Worm (Caenorhabditis elegans) whole organism, dauer: ENCODE data around the gene lev-8.

Experiments
- unc-62 ChIP-seq: sonication (generic microtip); optimal IDR thresholded peaks from 2 replicates; lab custom pipeline; 2017; ENCODE audit warnings: missing biosample characterization, missing genetic modification reagents, missing genetic modification characterization

lev-8 gene

ce11 chrX:11551808-11552207 lies 8.9 kb upstream of the lev-8 start:
- no peak for TF ChIP-seq unc-62 (GFP tag; lab: Kevin White, UChicago)

- TF ChIP-seq unc-62 (GFP tag; lab: Kevin White, UChicago), result no peak
Observed at ce11 chrX:11552879-11553278, 7.8 kb upstream of the lev-8 start.

ce11 chrX:11554522-11554921 lies 6.2 kb upstream of the lev-8 start:
- TF ChIP-seq unc-62 (GFP tag; lab: Kevin White, UChicago), result no peak

- TF ChIP-seq unc-62 (GFP tag; lab: Kevin White, UChicago), result no peak
Observed at ce11 chrX:11555046-11555445, 5.7 kb upstream of the lev-8 start.

ce11 chrX:11555527-11556137 lies 5.1 kb upstream of the lev-8 start:
- no peak for TF ChIP-seq unc-62 (GFP tag; lab: Kevin White, UChicago)

ce11 chrX:11556194-11556739 lies 4.4 kb upstream of the lev-8 start, which contains the start of gene C35C5.10:
Gene C35C5.10, plus strand, starts transcription at chrX:11556244.
- no peak for TF ChIP-seq unc-62 (GFP tag; lab: Kevin White, UChicago)

- TF ChIP-seq unc-62 (GFP tag; lab: Kevin White, UChicago), result no peak
Observed at ce11 chrX:11558156-11558555, 2.6 kb upstream of the lev-8 start.

- no peak for TF ChIP-seq unc-62 (GFP tag; lab: Kevin White, UChicago)
Observed at ce11 chrX:11560076-11560475, 639 bp upstream of the lev-8 start.

- TF ChIP-seq unc-62 (GFP tag; lab: Kevin White, UChicago), result no peak
Observed at ce11 chrX:11563663-11564062, 2.9 kb downstream of the lev-8 start, which contains the start of gene trpp-9. Gene trpp-9, plus strand, starts transcription at chrX:11563923.

- no peak for TF ChIP-seq unc-62 (GFP tag; lab: Kevin White, UChicago)
Observed at ce11 chrX:11569744-11570359, 9.1 kb downstream of the lev-8 start.

- TF ChIP-seq unc-62 (GFP tag; lab: Kevin White, UChicago), result no peak
Observed at ce11 chrX:11571714-11572113, 11.0 kb downstream of the lev-8 start.

ce11 chrX:11572205-11572604 lies 11.5 kb downstream of the lev-8 start, which contains the start of gene frm-3:
Gene frm-3, plus strand, starts transcription at chrX:11572505.
- TF ChIP-seq unc-62 (GFP tag; lab: Kevin White, UChicago), result no peak

- no peak for TF ChIP-seq unc-62 (GFP tag; lab: Kevin White, UChicago)
Observed at ce11 chrX:11574167-11574566, 13.5 kb downstream of the lev-8 start.

- no peak for TF ChIP-seq unc-62 (GFP tag; lab: Kevin White, UChicago)
Observed at ce11 chrX:11576429-11577088, 15.8 kb downstream of the lev-8 start.

ce11 chrX:11585375-11585774 lies 24.7 kb downstream of the lev-8 start, which contains the start of gene abts-2:
Gene abts-2, plus strand, starts transcription at chrX:11585675.
- no peak for TF ChIP-seq unc-62 (GFP tag; lab: Kevin White, UChicago)

- TF ChIP-seq unc-62 (GFP tag; lab: Kevin White, UChicago), result no peak
Observed at ce11 chrX:11585894-11586293, 25.2 kb downstream of the lev-8 start.
